Worm (Caenorhabditis elegans): Measurements from ENCODE around the gene hmg-12.
A peak's percentile ranks its signal among the peaks of the same experiment; 100 is the strongest.

The hmg-12 gene

DNA sequence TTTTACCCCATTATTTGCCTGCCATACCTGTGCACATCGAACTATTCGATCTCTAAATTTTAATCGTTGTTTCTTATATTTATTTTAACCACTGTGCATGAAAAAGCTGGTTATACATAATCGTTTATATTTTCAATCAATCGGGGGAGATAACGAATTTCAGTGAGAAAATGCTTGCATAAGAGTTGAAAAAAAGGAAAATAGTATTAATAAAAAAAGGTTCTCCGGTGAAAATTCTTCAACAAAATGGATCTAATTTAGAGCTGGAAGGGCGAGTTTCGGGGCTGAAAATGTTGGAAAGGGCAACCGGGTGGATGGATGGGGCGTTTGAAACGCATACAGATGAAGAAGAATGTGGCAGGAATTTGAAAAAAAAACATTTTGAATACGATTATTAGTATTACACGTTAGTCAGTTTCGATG is 1.2 kb downstream of the hmg-12 start (continued):
- TF ChIP-seq lin-40 (tag; optimal IDR thresholded peaks at IDR 0.05) (no peak), hsf-1 (GFP tag; IDR thresholded peaks at IDR 0.05) (peak; percentile 82), F33H1.4 (GFP tag; IDR thresholded peaks at IDR 0.05) (peak; percentile 53; the same call in 1 of the 2 replicates), bed-1 (GFP tag; IDR thresholded peaks at IDR 0.05) (0 out of 2 replicates have a peak, but pooled peaks have one; percentile 54), atf-7 (tag; optimal IDR thresholded peaks at IDR 0.05) (peak; percentile 55), nfya-2 (GFP tag; IDR thresholded peaks at IDR 0.05) (no peak), lin-54 (GFP tag; optimal IDR thresholded peaks at IDR 0.05) (peak; percentile 83), ceh-58 (GFP tag; IDR thresholded peaks at IDR 0.05) (peak; percentile 73; the same call in 1 of the 2 replicates), D2030.7 (GFP tag; IDR thresholded peaks at IDR 0.05) (peak; percentile 60), F49E8.2 (tag; optimal IDR thresholded peaks at IDR 0.05; ENCODE audit: insufficient read depth) (peak; percentile 94), aptf-2 (GFP tag; conservative IDR thresholded peaks at IDR 0.05) (no peak), ceh-79 (tag; optimal IDR thresholded peaks at IDR 0.05) (peak; percentile 53), lin-26 (GFP tag; IDR thresholded peaks at IDR 0.05) (peak; percentile 70), rec-8 (tag; optimal IDR thresholded peaks at IDR 0.05) (peak in 1 of 2 experiments; percentile 71), F57C9.4 (tag; optimal IDR thresholded peaks at IDR 0.05) (no peak), ZK185.1 (tag; optimal IDR thresholded peaks at IDR 0.05; ENCODE audit: poor library complexity, severe bottlenecking) (no peak), lsy-27 (tag; optimal IDR thresholded peaks at IDR 0.05; ENCODE audit: borderline replicate concordance, insufficient read depth) (no peak), Y67H2A.10 (GFP tag; conservative IDR thresholded peaks at IDR 0.05) (0 out of 2 replicates have a peak, but pooled peaks have one; percentile 41), hmg-20 (GFP tag; IDR thresholded peaks at IDR 0.05) (peak; percentile 57; the same call in 1 of the 2 replicates), ccch-3 (GFP tag; optimal IDR thresholded peaks at IDR 0.05) (no peak), him-1 (tag; optimal IDR thresholded peaks at IDR 0.05) (peak; percentile 74), dpff-1 (tag; optimal IDR thresholded peaks at IDR 0.05) (no peak), egl-18 (GFP tag; IDR thresholded peaks at IDR 0.05) (0 out of 2 replicates have a peak, but pooled peaks have one; percentile 43), ceh-91 (GFP tag; IDR thresholded peaks at IDR 0.05) (no peak), F22D6.2 (tag; optimal IDR thresholded peaks at IDR 0.05) (no peak), dpl-1 (GFP tag; optimal IDR thresholded peaks at IDR 0.05) (no peak), B0035.1 (tag; optimal IDR thresholded peaks at IDR 0.05) (no peak), snpc-4 (GFP tag; optimal IDR thresholded peaks at IDR 0.05) (peak; percentile 51), snpc-4 (tag; optimal IDR thresholded peaks at IDR 0.05) (peak in 2 of 4 experiments; percentile 38 to 42), hmg-1.2 (GFP tag; IDR thresholded peaks at IDR 0.05) (peak; percentile 51), F55B11.4 (tag; optimal IDR thresholded peaks at IDR 0.05; ENCODE audit: borderline replicate concordance, insufficient read depth) (no peak), fkh-3 (tag; optimal IDR thresholded peaks at IDR 0.05) (no peak), nhr-80 (tag; optimal IDR thresholded peaks at IDR 0.05) (no peak), xnd-1 (tag; optimal IDR thresholded peaks at IDR 0.05) (peak; percentile 69), ztf-6 (GFP tag; IDR thresholded peaks at IDR 0.05) (no peak), tbp1 (GFP tag; optimal IDR thresholded peaks at IDR 0.05) (peak; percentile 60), lsl-1 (GFP tag; optimal IDR thresholded peaks at IDR 0.05) (peak; percentile 61), pha-4 (tag; optimal IDR thresholded peaks at IDR 0.05) (no peak), lag-1 (GFP tag; IDR thresholded peaks at IDR 0.05) (no peak), Y95B8A.8 (GFP tag; IDR thresholded peaks at IDR 0.05) (peak; percentile 92), K12H6.12 (tag; optimal IDR thresholded peaks at IDR 0.05) (no peak), hrde-1 (tag; optimal IDR thresholded peaks at IDR 0.05; ENCODE audit: borderline replicate concordance) (peak; percentile 97), mel-28 (tag; optimal IDR thresholded peaks at IDR 0.05; ENCODE audit: borderline replicate concordance) (no peak), ceh-27 (GFP tag; optimal IDR thresholded peaks at IDR 0.05) (no peak), athp-1 (tag; optimal IDR thresholded peaks at IDR 0.05) (peak; percentile 91), repo-1 (tag; optimal IDR thresholded peaks at IDR 0.05) (no peak), Y56A3A.18 (GFP tag; IDR thresholded peaks at IDR 0.05) (peak; percentile 84), F57A8.1 (GFP tag; optimal IDR thresholded peaks at IDR 0.05) (no peak)

Data from whole organism, young adult.